Worm (Caenorhabditis elegans): Measurements from ENCODE around the gene fbxa-72.

The fbxa-72 gene

ce11 chrV:646129-646528 lies 30.4 kb downstream of the fbxa-72 start, which contains the start of gene F48G7.12:
TSS of gene F48G7.12 (minus strand) at chrV:646229.
- TF ChIP-seq unc-62 (GFP tag; optimal IDR thresholded peaks at IDR 0.05), result no peak

- TF ChIP-seq unc-62 (GFP tag; optimal IDR thresholded peaks at IDR 0.05), result no peak
Measured at ce11 chrV:642750-643149, 33.8 kb downstream of the fbxa-72 start, which contains the start of gene nhr-190. TSS of gene nhr-190 (minus strand) at chrV:642924.

- TF ChIP-seq unc-62 (GFP tag; optimal IDR thresholded peaks at IDR 0.05), result no peak
Measured at ce11 chrV:638328-638727, 38.2 kb downstream of the fbxa-72 start, which contains the start of gene srj-37. TSS of gene srj-37 (plus strand) at chrV:638628.

ce11 chrV:636281-636680 lies 40.3 kb downstream of the fbxa-72 start, which contains the start of gene pals-31:
TSS of gene pals-31 (plus strand) at chrV:636581.
- no peak for TF ChIP-seq unc-62 (GFP tag; optimal IDR thresholded peaks at IDR 0.05)

ce11 chrV:635630-636029 lies 40.9 kb downstream of the fbxa-72 start:
- TF ChIP-seq unc-62 (GFP tag; optimal IDR thresholded peaks at IDR 0.05), result no peak

ce11 chrV:634855-635254 lies 41.7 kb downstream of the fbxa-72 start, which contains the start of gene F48G7.10:
TSS of gene F48G7.10 (minus strand) at chrV:634955.
- TF ChIP-seq unc-62 (GFP tag; optimal IDR thresholded peaks at IDR 0.05), result no peak

ce11 chrV:631832-632231 lies 44.7 kb downstream of the fbxa-72 start:
- no peak for TF ChIP-seq unc-62 (GFP tag; optimal IDR thresholded peaks at IDR 0.05)

ce11 chrV:628527-628926 lies 48.0 kb downstream of the fbxa-72 start, which contains the start of gene F48G7.9:
TSS of gene F48G7.9 (minus strand) at chrV:628627.
- no peak for TF ChIP-seq unc-62 (GFP tag; optimal IDR thresholded peaks at IDR 0.05)

ce11 chrV:627585-627984 lies 49.0 kb downstream of the fbxa-72 start, which contains the start of gene F48G7.8:
TSS of gene F48G7.8 (minus strand) at chrV:627685.
- TF ChIP-seq unc-62 (GFP tag; optimal IDR thresholded peaks at IDR 0.05), result no peak

ce11 chrV:626321-626720 lies 50.2 kb downstream of the fbxa-72 start, which contains the start of gene F48G7.7:
TSS of gene F48G7.7 (minus strand) at chrV:626421.
- no peak for TF ChIP-seq unc-62 (GFP tag; optimal IDR thresholded peaks at IDR 0.05)

ce11 chrV:624922-625321 lies 51.6 kb downstream of the fbxa-72 start, which contains the start of gene srt-17:
TSS of gene srt-17 (minus strand) at chrV:625022.
- no peak for TF ChIP-seq unc-62 (GFP tag; optimal IDR thresholded peaks at IDR 0.05)
